Fruit fly (Drosophila melanogaster): ENCODE measurements around the gene Lsm12a.
A peak's percentile ranks its signal among the peaks of the same experiment; 100 is the strongest.

Lsm12a gene

DNA sequence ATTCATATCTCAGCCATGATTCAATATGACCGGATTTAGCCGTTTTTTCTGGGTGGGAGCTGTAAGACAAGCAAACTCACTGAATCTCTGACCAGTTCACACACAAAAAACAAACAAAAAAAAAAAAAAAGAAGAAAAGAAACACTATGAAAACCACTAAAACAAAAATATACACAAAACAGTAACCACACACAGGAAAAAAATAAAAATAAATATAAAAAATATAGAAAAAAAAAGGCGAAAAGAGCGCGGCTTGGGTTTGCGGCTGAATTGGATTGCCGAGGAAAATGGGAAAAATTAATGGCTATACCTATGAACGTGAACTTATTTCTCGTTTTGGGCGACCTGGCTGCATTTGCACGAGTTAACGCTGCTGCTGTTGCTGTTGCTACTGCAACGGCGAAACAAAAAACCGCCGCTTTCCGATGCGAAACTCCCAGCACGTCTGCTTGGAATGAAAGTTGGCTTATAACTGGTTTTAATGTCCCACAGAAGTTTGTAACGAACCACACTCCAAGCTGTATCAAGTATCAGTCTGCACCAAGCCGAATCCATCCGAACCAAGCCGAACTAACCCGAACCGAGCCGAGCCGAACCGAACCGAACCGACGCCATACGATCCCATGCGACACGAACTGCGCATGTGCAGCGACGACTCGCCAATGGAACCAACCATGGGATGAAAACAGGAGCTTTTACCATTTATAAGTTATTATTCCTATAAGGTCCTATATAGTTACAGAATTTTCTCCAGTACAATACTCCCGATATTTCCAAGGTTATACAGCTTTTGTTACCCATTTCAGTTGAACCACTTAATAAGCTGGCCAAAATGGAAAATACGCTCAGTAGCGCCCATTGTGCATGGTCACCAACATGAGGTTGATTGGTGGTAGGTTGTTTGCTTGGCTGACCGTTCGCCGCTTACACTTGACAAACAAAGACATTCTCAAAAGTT, 14.7 kb upstream of the Lsm12a start, which contains the start of gene fw (continued):
- peak; percentile 84 for TF ChIP-seq eg (GFP tag; IDR thresholded peaks at IDR 0.05)
- TF ChIP-seq Blimp-1 (GFP tag; optimal IDR thresholded peaks at IDR 0.05), result no peak
- no peak for TF ChIP-seq CG11762 (GFP tag; optimal IDR thresholded peaks at IDR 0.05; ENCODE audit: insufficient read depth)
- TF ChIP-seq CG8119 (GFP tag; IDR thresholded peaks at IDR 0.05), result peak; percentile 84
- TF ChIP-seq esn (GFP tag; optimal IDR thresholded peaks at IDR 0.05), result peak; percentile 82
- peak; percentile 66 for TF ChIP-seq CG7368 (GFP tag; optimal IDR thresholded peaks at IDR 0.05)
- no peak for TF ChIP-seq CG6854 (GFP tag; optimal IDR thresholded peaks at IDR 0.05)
- peak; percentile 75 for TF ChIP-seq CG31627 (GFP tag; optimal IDR thresholded peaks at IDR 0.05)
- TF ChIP-seq CG6276 (GFP tag; optimal IDR thresholded peaks at IDR 0.05), result peak; percentile 77
- no peak for TF ChIP-seq Hr38 (GFP tag; optimal IDR thresholded peaks at IDR 0.05)

- peak; percentile 69 for TF ChIP-seq CG10631 (GFP tag; optimal IDR thresholded peaks at IDR 0.05)
- TF ChIP-seq CG8119 (GFP tag; IDR thresholded peaks at IDR 0.05), result no peak; the same call in 1 of the 3 replicates
- TF ChIP-seq eg (GFP tag; IDR thresholded peaks at IDR 0.05), result peak; percentile 55; the same call in 2 of the 3 replicates
- TF ChIP-seq fkh (GFP tag; optimal IDR thresholded peaks at IDR 0.05), result no peak
- TF ChIP-seq Blimp-1 (GFP tag; optimal IDR thresholded peaks at IDR 0.05), result peak; percentile 2
- TF ChIP-seq CG3032 (tag; optimal IDR thresholded peaks at IDR 0.05), result peak; percentile 62
- peak; percentile 52 for TF ChIP-seq CG16779 (tag; optimal IDR thresholded peaks at IDR 0.05)
- no peak for TF ChIP-seq Eip75B (GFP tag; optimal IDR thresholded peaks at IDR 0.05)
- TF ChIP-seq CG6163 (GFP tag; IDR thresholded peaks at IDR 0.05), result peak; percentile 67; the same call in 2 of the 3 replicates
- TF ChIP-seq CG6808 (GFP tag; optimal IDR thresholded peaks at IDR 0.05), result peak; percentile 81
- peak; percentile 54 for TF ChIP-seq CG11902 (GFP tag; optimal IDR thresholded peaks at IDR 0.05)
- peak; percentile 47 for TF ChIP-seq cyc (GFP tag; optimal IDR thresholded peaks at IDR 0.05)
- peak; percentile 74 for TF ChIP-seq CG8632 (GFP tag; optimal IDR thresholded peaks at IDR 0.05)
- no peak for TF ChIP-seq Sox102F (GFP tag; optimal IDR thresholded peaks at IDR 0.05)
- peak; percentile 74 for TF ChIP-seq CG11762 (GFP tag; optimal IDR thresholded peaks at IDR 0.05; ENCODE audit: insufficient read depth)
- TF ChIP-seq fd59A (GFP tag; optimal IDR thresholded peaks at IDR 0.05), result peak; percentile 73
- TF ChIP-seq Hr38 (GFP tag; optimal IDR thresholded peaks at IDR 0.05), result no peak
- peak; percentile 68 for TF ChIP-seq esn (GFP tag; optimal IDR thresholded peaks at IDR 0.05)
- peak; percentile 10 for TF ChIP-seq CG7368 (GFP tag; optimal IDR thresholded peaks at IDR 0.05)
- no peak for TF ChIP-seq vri (GFP tag; optimal IDR thresholded peaks at IDR 0.05)
- TF ChIP-seq acj6 (GFP tag; optimal IDR thresholded peaks at IDR 0.05), result peak; percentile 53
- TF ChIP-seq CG1621 (tag; optimal IDR thresholded peaks at IDR 0.05), result no peak
- peak; percentile 24 for TF ChIP-seq Lpt (GFP tag; optimal IDR thresholded peaks at IDR 0.05)
- TF ChIP-seq dac (GFP tag; optimal IDR thresholded peaks at IDR 0.05), result peak; percentile 46
- peak; percentile 26 for TF ChIP-seq CG9139 (GFP tag; optimal IDR thresholded peaks at IDR 0.05)
- TF ChIP-seq Ets96B (tag; optimal IDR thresholded peaks at IDR 0.05), result peak; percentile 46
- peak; percentile 27 for TF ChIP-seq Met (GFP tag; optimal IDR thresholded peaks at IDR 0.05)
- TF ChIP-seq CG4318 (GFP tag; optimal IDR thresholded peaks at IDR 0.05), result peak; percentile 76
- TF ChIP-seq Sox15 (GFP tag; optimal IDR thresholded peaks at IDR 0.05), result peak; percentile 76
- peak; percentile 41 for TF ChIP-seq Smox (GFP tag; optimal IDR thresholded peaks at IDR 0.05)
- peak; percentile 6; the same call in 1 of the 2 replicates for TF ChIP-seq CG15336 (GFP tag; IDR thresholded peaks at IDR 0.05)
- peak; percentile 74 for TF ChIP-seq OdsH (GFP tag; optimal IDR thresholded peaks at IDR 0.05)
- peak; percentile 75 for TF ChIP-seq spab (GFP tag; optimal IDR thresholded peaks at IDR 0.05)
- no peak for TF ChIP-seq Hr4 (GFP tag; optimal IDR thresholded peaks at IDR 0.05)
- no peak for TF ChIP-seq pdm3 (GFP tag; optimal IDR thresholded peaks at IDR 0.05)
- TF ChIP-seq Ets21C (GFP tag; optimal IDR thresholded peaks at IDR 0.05), result no peak
- no peak for TF ChIP-seq Sox14 (GFP tag; optimal IDR thresholded peaks at IDR 0.05)
- peak; percentile 75 for TF ChIP-seq net (GFP tag; optimal IDR thresholded peaks at IDR 0.05)
- peak; percentile 51 for TF ChIP-seq CG31627 (GFP tag; optimal IDR thresholded peaks at IDR 0.05)
- TF ChIP-seq Gug (GFP tag; IDR thresholded peaks at IDR 0.05), result peak; percentile 38; the same call in 1 of the 2 replicates
- peak; percentile 75 for TF ChIP-seq CG6276 (GFP tag; optimal IDR thresholded peaks at IDR 0.05)
- peak; percentile 53 for TF ChIP-seq achi (GFP tag; optimal IDR thresholded peaks at IDR 0.05)
- TF ChIP-seq CG8319 (GFP tag; optimal IDR thresholded peaks at IDR 0.05), result peak; percentile 43
- peak; percentile 90 for TF ChIP-seq CG32006 (GFP tag; optimal IDR thresholded peaks at IDR 0.05)
- TF ChIP-seq Eip93F (GFP tag; optimal IDR thresholded peaks at IDR 0.05), result no peak
Measured at dm6 chrX:12004395-12004768, 14.1 kb upstream of the Lsm12a start.
